Fruit fly (Drosophila melanogaster) whole organism, adult: ENCODE data around the gene Paf-AHalpha.

Experiments
- CG7101 ChIP-seq: fragments of 200-800 bp; sonication (Bioruptor generic); optimal IDR thresholded peaks from 2 replicates; lab custom pipeline; 2018; ENCODE audit warnings: missing biosample characterization, mild to moderate bottlenecking, missing genetic modification characterization, moderate library complexity
- Hr96 ChIP-seq: fragments of 200-800 bp; sonication (Bioruptor generic); optimal IDR thresholded peaks from 2 replicates; lab custom pipeline; 2016; ENCODE audit warnings: missing biosample characterization, missing genetic modification characterization
- kay ChIP-seq: fragments of 200-800 bp; sonication (Bioruptor generic); peaks from one replicate; lab custom pipeline; 2016; ENCODE audit warnings: missing biosample characterization, missing genetic modification characterization, borderline replicate concordance

- TF ChIP-seq kay (GFP tag; lab: Kevin White, UChicago) (no peak), CG7101 (tag; lab: Kevin White, UChicago) (no peak), Hr96 (GFP tag; lab: Kevin White, UChicago) (no peak)
These were observed 30.7 kb upstream of the Paf-AHalpha start for dm6 chrX:15816127-15816526.
